Worm (Caenorhabditis elegans): ENCODE results near the gene F25G6.8.
A peak's percentile ranks its signal among the peaks of the same experiment; 100 is the strongest.

F25G6.8 gene

DNA sequence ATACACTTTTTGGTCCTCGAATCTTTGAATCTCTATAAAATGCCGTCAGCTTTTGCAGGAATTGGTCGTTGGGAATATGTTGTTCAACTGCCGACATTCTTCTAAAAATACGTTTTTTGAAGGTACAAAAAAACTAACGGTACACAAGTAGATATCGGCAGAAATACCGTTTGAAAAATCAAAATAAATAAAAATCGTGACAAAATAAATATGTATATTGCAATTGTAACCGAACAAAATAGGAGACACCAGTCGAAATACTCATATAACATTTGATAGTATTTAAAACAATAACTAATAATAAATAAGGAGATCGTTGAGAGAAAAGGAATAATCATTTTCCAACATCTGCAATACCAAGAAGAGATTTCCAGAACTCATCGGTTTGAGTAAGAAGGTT is at the start of gene F25G6.8:
F25G6.8 (minus strand) TSS at position 101 of the 400 bp plus-strand sequence.
- TF ChIP-seq ref-1 (GFP tag; conservative IDR thresholded peaks at IDR 0.05) (no peak), ztf-29 (GFP tag; IDR thresholded peaks at IDR 0.05) (no peak), med-1 (GFP tag; optimal IDR thresholded peaks at IDR 0.05; ENCODE audit: insufficient read depth) (no peak), klf-2 (GFP tag; conservative IDR thresholded peaks at IDR 0.05) (no peak), cog-1 (tag; optimal IDR thresholded peaks at IDR 0.05) (no peak)

DNA sequence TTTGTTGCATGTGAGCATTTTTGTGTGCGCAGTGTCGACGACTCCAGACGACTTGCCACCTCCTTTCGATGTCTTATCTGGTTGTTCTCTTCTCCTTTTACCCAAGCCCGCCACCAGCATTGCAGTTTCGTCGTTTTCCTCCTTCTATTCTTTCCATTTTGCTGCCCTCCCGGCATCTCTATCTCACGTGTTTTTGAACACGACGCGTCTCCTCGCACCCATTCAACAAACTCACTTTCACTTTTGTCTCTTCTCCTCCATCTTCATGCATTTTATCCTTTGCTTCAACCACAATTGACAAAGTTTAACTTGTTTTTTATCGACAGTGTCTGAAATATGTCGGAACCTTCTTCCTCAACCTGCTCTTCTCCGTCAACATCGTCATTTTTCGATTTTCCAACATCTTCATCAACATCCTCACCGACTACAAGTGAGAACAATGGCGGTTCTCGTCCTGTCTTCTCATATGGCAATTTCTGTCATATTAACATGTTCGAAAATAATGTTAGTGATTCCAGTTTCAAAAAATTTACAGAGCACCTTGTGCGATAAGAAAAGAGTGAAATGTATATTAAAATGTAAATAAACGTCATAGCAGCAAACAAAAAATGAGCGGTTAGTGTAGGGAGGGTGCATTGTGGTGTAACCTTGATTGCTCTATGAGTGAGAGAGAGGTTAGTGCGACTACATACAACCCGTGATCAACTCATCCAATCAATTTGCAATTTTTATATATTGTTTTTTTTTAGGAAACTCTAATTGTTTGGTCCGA is 45.8 kb upstream of the F25G6.8 start, which contains the start of gene fip-4:
fip-4 (minus strand) TSS at position 636 of the 772 bp plus-strand sequence.
- no peak for TF ChIP-seq tab-1 (GFP tag; IDR thresholded peaks at IDR 0.05)
- TF ChIP-seq flt-1 (GFP tag; IDR thresholded peaks at IDR 0.05), result no peak
- TF ChIP-seq klf-2 (GFP tag; conservative IDR thresholded peaks at IDR 0.05), result no peak
- no peak for TF ChIP-seq ztf-29 (GFP tag; IDR thresholded peaks at IDR 0.05)
- no peak for TF ChIP-seq T22C8.4 (GFP tag; IDR thresholded peaks at IDR 0.05)
- no peak for TF ChIP-seq ztf-23 (GFP tag; IDR thresholded peaks at IDR 0.05)
- TF ChIP-seq cog-1 (tag; optimal IDR thresholded peaks at IDR 0.05), result no peak

DNA sequence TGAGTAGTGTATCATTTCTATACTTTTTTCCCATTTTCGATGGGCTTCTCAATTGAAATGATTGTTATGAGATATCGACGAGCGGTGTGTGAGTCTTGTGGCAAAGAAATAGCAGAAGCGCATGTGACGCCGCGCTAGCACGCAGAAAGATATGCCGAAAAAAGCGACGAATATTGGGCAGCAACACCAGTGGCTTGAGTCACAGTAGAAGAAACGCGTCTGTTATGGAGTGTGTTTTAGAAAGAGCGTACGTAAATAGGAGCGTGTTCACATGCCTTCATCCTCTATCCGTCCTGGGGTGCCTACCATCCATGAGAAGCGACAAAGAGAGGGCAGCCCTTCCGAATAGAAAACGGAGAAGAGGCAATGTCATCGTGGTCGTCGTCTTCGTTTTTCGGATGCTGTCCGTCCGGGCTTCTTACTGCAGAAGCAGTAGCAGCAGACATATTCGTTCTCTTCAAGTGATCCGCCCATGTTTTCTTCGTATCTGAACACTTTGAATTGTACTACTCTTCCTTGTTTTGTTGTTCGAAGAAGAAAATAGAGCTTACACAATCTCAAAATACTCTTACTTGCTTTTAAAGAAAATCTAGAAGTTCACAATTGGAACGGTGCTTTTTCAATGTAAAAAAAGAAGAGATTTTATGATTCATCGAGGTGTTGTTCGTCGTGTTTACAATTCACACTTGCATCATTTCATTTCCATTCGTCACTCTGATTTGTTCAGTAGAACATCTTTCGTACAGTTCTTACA is 45.0 kb upstream of the F25G6.8 start:
- TF ChIP-seq T22C8.4 (GFP tag; IDR thresholded peaks at IDR 0.05), result no peak
- TF ChIP-seq ztf-23 (GFP tag; IDR thresholded peaks at IDR 0.05), result 0 out of 2 replicates have a peak, but pooled peaks have one; percentile 42

DNA sequence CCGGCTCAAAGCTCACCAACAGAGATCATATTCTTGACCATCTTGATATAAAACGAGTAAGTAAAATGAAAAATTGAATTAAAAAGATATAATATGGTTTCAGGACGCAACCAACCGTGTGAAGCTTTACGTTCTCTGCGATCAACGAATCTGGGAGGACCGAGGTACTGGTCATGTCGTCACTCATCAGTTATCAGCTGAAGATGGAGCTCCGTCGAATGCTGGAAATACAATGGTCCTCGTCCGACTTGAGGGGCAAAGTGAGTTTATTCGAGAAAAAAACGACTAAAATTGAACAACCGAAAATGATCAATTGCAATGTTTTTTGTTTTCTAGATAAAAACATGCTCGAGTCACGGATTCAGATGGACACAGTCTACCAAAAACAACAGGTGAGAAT is 43.5 kb upstream of the F25G6.8 start:
- TF ChIP-seq ztf-29 (GFP tag; IDR thresholded peaks at IDR 0.05) (no peak), klf-2 (GFP tag; conservative IDR thresholded peaks at IDR 0.05) (no peak)

DNA sequence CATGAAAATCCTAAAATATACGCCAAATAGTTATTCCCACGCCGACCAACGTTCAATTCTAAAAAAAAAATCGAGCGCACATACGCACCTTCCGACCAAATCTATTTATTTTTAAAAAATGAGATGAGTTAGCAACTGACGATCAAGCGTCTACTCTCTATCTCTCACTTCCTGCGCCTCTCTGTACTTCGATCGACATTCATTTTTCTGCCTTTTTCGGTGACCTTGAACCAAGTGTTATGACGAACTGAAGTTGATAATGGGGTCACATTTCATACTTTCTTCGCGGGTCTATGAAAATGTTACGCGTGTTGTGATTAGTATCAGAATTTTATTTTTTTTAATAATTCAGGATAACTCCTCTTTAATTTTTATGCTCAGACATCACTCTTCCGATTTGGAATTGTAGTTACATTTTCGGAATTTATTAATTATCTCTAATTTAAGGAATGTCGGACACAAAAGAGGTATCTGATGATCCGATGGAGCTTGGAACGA is 42.4 kb upstream of the F25G6.8 start, which contains the start of gene smk-1:
smk-1 (plus strand) TSS at position 448 of the 498 bp plus-strand sequence.
- TF ChIP-seq tab-1 (GFP tag; IDR thresholded peaks at IDR 0.05) (no peak), ref-1 (GFP tag; conservative IDR thresholded peaks at IDR 0.05) (no peak), T22C8.4 (GFP tag; IDR thresholded peaks at IDR 0.05) (no peak), cog-1 (tag; optimal IDR thresholded peaks at IDR 0.05) (no peak), flt-1 (GFP tag; IDR thresholded peaks at IDR 0.05) (no peak), med-1 (GFP tag; optimal IDR thresholded peaks at IDR 0.05; ENCODE audit: insufficient read depth) (no peak), ztf-29 (GFP tag; IDR thresholded peaks at IDR 0.05) (no peak), ztf-23 (GFP tag; IDR thresholded peaks at IDR 0.05) (no peak), klf-2 (GFP tag; conservative IDR thresholded peaks at IDR 0.05) (no peak)

DNA sequence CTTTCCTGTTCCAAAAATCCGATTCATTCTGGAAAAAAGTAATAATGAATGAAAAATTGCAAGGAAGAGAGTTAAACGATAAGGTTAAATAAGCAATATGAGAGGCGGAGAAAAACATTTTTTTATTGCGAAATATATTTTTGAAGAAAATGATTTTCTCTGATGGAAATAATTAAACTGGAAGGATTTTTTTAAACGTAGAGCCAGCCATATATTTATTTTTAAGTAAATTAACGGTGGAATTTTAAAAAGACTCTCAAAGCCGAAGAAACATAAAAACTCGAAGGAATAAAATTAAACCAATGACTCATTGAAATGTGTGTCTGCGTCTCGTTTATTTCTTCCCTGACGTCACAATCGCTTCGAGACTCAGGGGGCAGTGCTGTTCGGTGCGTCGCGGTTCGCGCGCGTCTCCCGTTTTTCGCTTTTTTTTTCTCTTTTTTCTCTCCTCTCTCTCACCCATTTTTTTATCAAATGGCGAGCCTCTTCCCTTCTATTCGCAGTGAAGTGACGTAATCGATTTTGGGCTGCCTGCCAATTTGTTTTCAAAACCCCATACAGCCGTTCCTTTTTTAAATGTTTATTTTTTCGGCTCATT is 41.2 kb upstream of the F25G6.8 start, which contains the start of gene vps-60:
vps-60 (minus strand) TSS at position 30 of the 598 bp plus-strand sequence.
- TF ChIP-seq flt-1 (GFP tag; IDR thresholded peaks at IDR 0.05), result 0 out of 2 replicates have a peak, but pooled peaks have one; percentile 26
- no peak for TF ChIP-seq ref-1 (GFP tag; conservative IDR thresholded peaks at IDR 0.05)
- TF ChIP-seq med-1 (GFP tag; optimal IDR thresholded peaks at IDR 0.05; ENCODE audit: insufficient read depth), result no peak
- no peak for TF ChIP-seq T22C8.4 (GFP tag; IDR thresholded peaks at IDR 0.05)
- no peak for TF ChIP-seq ztf-29 (GFP tag; IDR thresholded peaks at IDR 0.05)
- TF ChIP-seq cog-1 (tag; optimal IDR thresholded peaks at IDR 0.05), result peak; percentile 71
- TF ChIP-seq klf-2 (GFP tag; conservative IDR thresholded peaks at IDR 0.05), result no peak
- TF ChIP-seq ztf-23 (GFP tag; IDR thresholded peaks at IDR 0.05), result 0 out of 2 replicates have a peak, but pooled peaks have one; percentile 31
- no peak for TF ChIP-seq tab-1 (GFP tag; IDR thresholded peaks at IDR 0.05)

DNA sequence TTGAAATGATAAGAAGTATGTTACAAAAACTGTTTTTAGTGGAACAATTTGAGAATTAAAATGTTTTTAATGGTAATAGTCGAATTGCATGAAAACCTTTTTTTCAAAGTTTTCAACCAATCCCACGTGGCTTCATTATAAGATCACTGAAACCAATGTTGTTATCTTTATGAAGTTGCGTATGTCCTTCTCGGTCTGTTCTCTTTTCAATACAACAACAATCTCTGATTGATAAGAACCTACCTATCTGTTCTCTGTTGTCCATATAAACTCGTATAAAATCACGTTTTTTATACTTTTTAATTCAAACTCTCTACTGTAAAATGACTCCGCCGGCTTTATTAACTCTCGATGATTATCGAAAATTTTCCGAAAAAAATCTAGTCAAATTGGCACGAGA is 38.3 kb upstream of the F25G6.8 start, which contains the start of gene F41E6.5:
F41E6.5 (plus strand) TSS at position 209 of the 400 bp plus-strand sequence.
- TF ChIP-seq klf-2 (GFP tag; conservative IDR thresholded peaks at IDR 0.05) (no peak), cog-1 (tag; optimal IDR thresholded peaks at IDR 0.05) (no peak), ref-1 (GFP tag; conservative IDR thresholded peaks at IDR 0.05) (no peak), tab-1 (GFP tag; IDR thresholded peaks at IDR 0.05) (no peak), ztf-29 (GFP tag; IDR thresholded peaks at IDR 0.05) (no peak), T22C8.4 (GFP tag; IDR thresholded peaks at IDR 0.05) (no peak), ztf-23 (GFP tag; IDR thresholded peaks at IDR 0.05) (no peak), med-1 (GFP tag; optimal IDR thresholded peaks at IDR 0.05; ENCODE audit: insufficient read depth) (no peak), flt-1 (GFP tag; IDR thresholded peaks at IDR 0.05) (no peak)

DNA sequence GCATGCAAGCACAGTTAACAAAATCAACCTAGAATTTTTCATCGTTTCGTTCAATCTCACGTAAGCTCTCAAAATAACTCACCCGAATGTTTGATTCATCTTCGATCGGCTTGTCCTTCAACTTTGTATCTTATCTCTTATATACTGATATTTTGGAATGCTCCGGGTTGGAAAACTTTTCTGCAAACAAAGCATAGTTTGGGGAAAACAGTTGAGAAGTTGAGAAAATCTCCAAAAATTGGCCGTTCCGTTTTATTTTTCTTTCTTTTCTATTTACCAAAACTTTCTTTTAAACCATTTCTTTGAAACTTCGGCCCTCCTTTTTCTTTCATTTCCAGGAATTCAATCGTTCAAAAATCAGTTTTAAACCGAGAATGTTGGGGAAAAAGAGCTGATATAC is 37.7 kb upstream of the F25G6.8 start, which contains the start of gene F41E6.15:
F41E6.15 (minus strand) TSS at position 101 of the 400 bp plus-strand sequence.
- TF ChIP-seq tab-1 (GFP tag; IDR thresholded peaks at IDR 0.05) (no peak), ztf-23 (GFP tag; IDR thresholded peaks at IDR 0.05) (no peak), ztf-29 (GFP tag; IDR thresholded peaks at IDR 0.05) (no peak), flt-1 (GFP tag; IDR thresholded peaks at IDR 0.05) (no peak), ref-1 (GFP tag; conservative IDR thresholded peaks at IDR 0.05) (no peak)

DNA sequence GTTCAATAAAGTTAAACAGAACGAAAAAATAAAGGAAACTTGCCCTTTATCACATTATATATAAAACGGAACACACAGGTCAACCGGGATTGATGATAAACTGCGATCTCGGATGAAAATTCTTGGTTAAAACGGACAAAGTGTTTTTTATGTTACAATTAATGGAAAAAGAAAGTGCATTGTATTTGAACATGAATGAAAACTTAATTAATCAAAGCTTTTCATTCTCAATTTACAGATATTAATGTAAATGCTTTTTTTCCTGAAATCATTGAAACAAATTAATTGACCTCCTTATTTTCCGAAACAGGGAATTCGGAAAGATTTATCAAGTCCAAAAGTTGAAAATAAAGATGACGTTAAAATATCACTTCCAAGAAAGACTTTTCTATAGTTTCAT is 36.4 kb upstream of the F25G6.8 start, which contains the start of gene F41E6.8:
F41E6.8 (minus strand) TSS at position 101 of the 400 bp plus-strand sequence.
- TF ChIP-seq T22C8.4 (GFP tag; IDR thresholded peaks at IDR 0.05) (no peak), ref-1 (GFP tag; conservative IDR thresholded peaks at IDR 0.05) (no peak), cog-1 (tag; optimal IDR thresholded peaks at IDR 0.05) (no peak), tab-1 (GFP tag; IDR thresholded peaks at IDR 0.05) (no peak)
